Worm (Caenorhabditis elegans) whole organism, L3 larva: ENCODE measurements around the gene M106.2.

Experiments
- ZK546.5 ChIP-seq: sonication (generic microtip); optimal IDR thresholded peaks from 2 replicates; lab custom pipeline; 2017; ENCODE audit warnings: missing biosample characterization, missing genetic modification characterization
- aly-2 ChIP-seq: fragments of 150-350 bp; optimal IDR thresholded peaks from 2 replicates; lab custom pipeline; 2014; ENCODE audit warnings: missing biosample characterization, missing genetic modification characterization
- ama-1 ChIP-seq: fragments of 150-350 bp; optimal IDR thresholded peaks from 2 replicates; lab custom pipeline; 2018
- ceh-16 ChIP-seq: sonication (generic microtip); optimal IDR thresholded peaks from 2 replicates; lab custom pipeline; 2017; ENCODE audit warnings: missing biosample characterization, missing genetic modification characterization
- ceh-28 ChIP-seq: fragments of 150-350 bp; optimal IDR thresholded peaks from 2 replicates; lab custom pipeline; 2014; ENCODE audit warnings: missing biosample characterization, missing genetic modification reagents, missing genetic modification characterization
- ceh-82 ChIP-seq: fragments of 150-350 bp; optimal IDR thresholded peaks from 2 replicates; lab custom pipeline; 2014; ENCODE audit warnings: missing biosample characterization, missing genetic modification characterization
- ceh-9 ChIP-seq: sonication (generic microtip); optimal IDR thresholded peaks from 2 replicates; lab custom pipeline; 2018; ENCODE audit warnings: missing biosample characterization, missing genetic modification characterization
- daf-12 ChIP-seq: fragments of 150-350 bp; optimal IDR thresholded peaks from 2 replicates; lab custom pipeline; 2014; ENCODE audit warnings: missing biosample characterization, missing genetic modification reagents, missing genetic modification characterization
- egl-27 ChIP-seq: sonication (generic microtip); optimal IDR thresholded peaks from 4 replicates; lab custom pipeline; 2017; ENCODE audit warnings: missing biosample characterization, missing genetic modification reagents, missing genetic modification characterization
- egl-5 ChIP-seq: fragments of 150-350 bp; optimal IDR thresholded peaks from 2 replicates; lab custom pipeline; 2017; ENCODE audit warnings: missing biosample characterization, missing genetic modification reagents, missing genetic modification characterization, inconsistent platforms
- elt-1 ChIP-seq: fragments of 150-350 bp; optimal IDR thresholded peaks from 2 replicates; lab custom pipeline; 2014; ENCODE audit warnings: missing biosample characterization, missing genetic modification characterization
- elt-2 ChIP-seq: sonication (generic microtip); optimal IDR thresholded peaks from 2 replicates; lab custom pipeline; 2016; ENCODE audit warnings: missing genetic modification reagents, mild to moderate bottlenecking, missing genetic modification characterization, missing compliant biosample characterization
- elt-3 ChIP-seq, 3 experiments: fragments of 150-350 bp in 1 of 3; sonication (generic microtip) in 2 of 3; optimal IDR thresholded peaks; 2 replicates in 2 of 3; 4 replicates in 1 of 3; lab custom pipeline; 2014 to 2017; ENCODE audit warnings: missing biosample characterization in 3 of 3, missing genetic modification characterization in 3 of 3
- eor-1 ChIP-seq, 2 experiments: fragments of 150-350 bp; optimal IDR thresholded peaks; 2 replicates each; lab custom pipeline; 2014 to 2018; ENCODE audit warnings: missing biosample characterization in 2 of 2, missing genetic modification characterization in 2 of 2
- fkh-2 ChIP-seq: fragments of 150-350 bp; optimal IDR thresholded peaks from 2 replicates; lab custom pipeline; 2014; ENCODE audit warnings: missing biosample characterization, missing genetic modification reagents, missing genetic modification characterization
- fos-1 ChIP-seq: fragments of 150-350 bp; optimal IDR thresholded peaks from 2 replicates; lab custom pipeline; 2014; ENCODE audit warnings: missing biosample characterization, missing genetic modification characterization
- hmg-11 ChIP-seq: sonication (generic microtip); optimal IDR thresholded peaks from 2 replicates; lab custom pipeline; 2016; ENCODE audit warnings: missing genetic modification characterization, missing compliant biosample characterization
- jun-1 ChIP-seq: fragments of 150-350 bp; optimal IDR thresholded peaks from 2 replicates; lab custom pipeline; 2014; ENCODE audit warnings: missing biosample characterization, missing genetic modification reagents, missing genetic modification characterization
- lin-15B ChIP-seq: fragments of 150-350 bp; optimal IDR thresholded peaks from 2 replicates; lab custom pipeline; 2014; ENCODE audit warnings: missing biosample characterization, missing genetic modification characterization
- lin-39 ChIP-seq: fragments of 150-350 bp; optimal IDR thresholded peaks from 2 replicates; lab custom pipeline; 2018; ENCODE audit warnings: missing biosample characterization, missing genetic modification reagents, missing genetic modification characterization
- lsy-12 ChIP-seq: sonication (generic microtip); optimal IDR thresholded peaks from 2 replicates; lab custom pipeline; 2016; ENCODE audit warnings: mild to moderate bottlenecking, missing genetic modification characterization, missing compliant biosample characterization
- mdl-1 ChIP-seq: fragments of 150-350 bp; optimal IDR thresholded peaks from 2 replicates; lab custom pipeline; 2014; ENCODE audit warnings: missing biosample characterization, missing genetic modification characterization
- mml-1 ChIP-seq: fragments of 150-350 bp; sonication (generic microtip); optimal IDR thresholded peaks from 3 replicates; lab custom pipeline; 2014; ENCODE audit warnings: missing biosample characterization, missing genetic modification characterization
- nfya-1 ChIP-seq: sonication (generic microtip); optimal IDR thresholded peaks from 2 replicates; lab custom pipeline; 2017; ENCODE audit warnings: missing genetic modification characterization, mild to moderate bottlenecking, missing compliant biosample characterization, antibody characterized with exemption, moderate library complexity; ENCODE audit not compliant: insufficient read depth
- nhr-11 ChIP-seq: fragments of 150-350 bp; optimal IDR thresholded peaks from 2 replicates; lab custom pipeline; 2014; ENCODE audit warnings: missing biosample characterization, missing genetic modification characterization
- nhr-12 ChIP-seq: fragments of 150-350 bp; optimal IDR thresholded peaks from 2 replicates; lab custom pipeline; 2014; ENCODE audit warnings: missing biosample characterization, missing genetic modification characterization
- nhr-23 ChIP-seq: fragments of 150-350 bp; optimal IDR thresholded peaks from 2 replicates; lab custom pipeline; 2014; ENCODE audit warnings: missing biosample characterization, missing genetic modification reagents, missing genetic modification characterization
- nhr-237 ChIP-seq: fragments of 150-350 bp; optimal IDR thresholded peaks from 2 replicates; lab custom pipeline; 2014; ENCODE audit warnings: missing biosample characterization, missing genetic modification characterization
- nhr-25 ChIP-seq: sonication (generic microtip); optimal IDR thresholded peaks from 2 replicates; lab custom pipeline; 2017; ENCODE audit warnings: missing biosample characterization, missing genetic modification characterization
- nhr-28 ChIP-seq: fragments of 150-350 bp; optimal IDR thresholded peaks from 2 replicates; lab custom pipeline; 2014; ENCODE audit warnings: missing biosample characterization, missing genetic modification characterization
- nhr-43 ChIP-seq: sonication (generic microtip); optimal IDR thresholded peaks from 2 replicates; lab custom pipeline; 2016; ENCODE audit warnings: mild to moderate bottlenecking, missing genetic modification characterization, missing compliant biosample characterization; ENCODE audit not compliant: poor library complexity, severe bottlenecking
- nhr-76 ChIP-seq: fragments of 150-350 bp; sonication (generic microtip); optimal IDR thresholded peaks from 5 replicates; lab custom pipeline; 2014; ENCODE audit warnings: missing biosample characterization, missing genetic modification characterization
- nhr-77 ChIP-seq: fragments of 150-350 bp; optimal IDR thresholded peaks from 2 replicates; lab custom pipeline; 2014; ENCODE audit warnings: missing biosample characterization, missing genetic modification characterization
- pha-4 ChIP-seq: fragments of 150-350 bp; optimal IDR thresholded peaks from 2 replicates; lab custom pipeline; 2014; ENCODE audit warnings: missing biosample characterization, missing genetic modification reagents, missing genetic modification characterization
- pqm-1 ChIP-seq: fragments of 150-350 bp; optimal IDR thresholded peaks from 2 replicates; lab custom pipeline; 2017; ENCODE audit warnings: missing biosample characterization, missing genetic modification characterization, inconsistent platforms
- sea-2 ChIP-seq: fragments of 150-350 bp; sonication (generic microtip); optimal IDR thresholded peaks from 4 replicates; lab custom pipeline; 2014; ENCODE audit warnings: missing biosample characterization, missing genetic modification reagents, missing genetic modification characterization
- skn-1 ChIP-seq: fragments of 150-350 bp; optimal IDR thresholded peaks from 2 replicates; lab custom pipeline; 2014; ENCODE audit warnings: missing biosample characterization, missing genetic modification characterization
- snpc-4 ChIP-seq: fragments of 150-350 bp; optimal IDR thresholded peaks from 2 replicates; lab custom pipeline; 2014; ENCODE audit warnings: missing biosample characterization, missing genetic modification characterization
- tbx-2 ChIP-seq: sonication (generic microtip); optimal IDR thresholded peaks from 2 replicates; lab custom pipeline; 2016; ENCODE audit warnings: mild to moderate bottlenecking, missing genetic modification characterization, missing compliant biosample characterization
- unc-39 ChIP-seq: sonication (generic microtip); optimal IDR thresholded peaks from 4 replicates; lab custom pipeline; 2017; ENCODE audit warnings: missing biosample characterization, missing genetic modification characterization
- unc-62 ChIP-seq: fragments of 150-350 bp; sonication (generic microtip); optimal IDR thresholded peaks from 4 replicates; lab custom pipeline; 2014; ENCODE audit warnings: missing biosample characterization, missing genetic modification reagents, missing genetic modification characterization
- zag-1 ChIP-seq: fragments of 150-350 bp; optimal IDR thresholded peaks from 2 replicates; lab custom pipeline; 2014; ENCODE audit warnings: missing biosample characterization, missing genetic modification characterization
- ztf-11 ChIP-seq: fragments of 150-350 bp; optimal IDR thresholded peaks from 2 replicates; lab custom pipeline; 2014; ENCODE audit warnings: missing biosample characterization, missing genetic modification characterization
- ztf-4 ChIP-seq: fragments of 150-350 bp; optimal IDR thresholded peaks from 2 replicates; lab custom pipeline; 2014; ENCODE audit warnings: missing biosample characterization, missing genetic modification characterization

M106.2 gene

ce11 chrII:10859359-10859758, 9.6 kb upstream of the M106.2 start:
- TF ChIP-seq elt-2 (tag; lab: Kevin White, UChicago) = peak; percentile 3
- no peak for TF ChIP-seq nhr-12 (tag; lab: Kevin White, UChicago)

ce11 chrII:10857077-10857476, 7.3 kb upstream of the M106.2 start, which contains the start of gene M106.7:
Gene M106.7 (minus strand): TSS chrII:10857177.
- TF ChIP-seq fkh-2 = no peak
- no peak for TF ChIP-seq ztf-11
- no peak for TF ChIP-seq ceh-28 (tag; lab: Kevin White, UChicago)
- no peak for TF ChIP-seq ztf-4 (tag; lab: Kevin White, UChicago)
- TF ChIP-seq egl-27 (tag; lab: Kevin White, UChicago) = no peak
- no peak for TF ChIP-seq nhr-77
- no peak for TF ChIP-seq nhr-43 (tag; lab: Kevin White, UChicago)
- no peak for TF ChIP-seq sea-2 (GFP tag; lab: Kevin White, UChicago)
- TF ChIP-seq unc-39 (tag; lab: Kevin White, UChicago) = no peak
- no peak for TF ChIP-seq eor-1 (tag; optimal IDR thresholded peaks at IDR 0.05; lab: Kevin White, UChicago)
- no peak for TF ChIP-seq elt-2 (tag; lab: Kevin White, UChicago)
- no peak for TF ChIP-seq nhr-12 (tag; lab: Kevin White, UChicago)
- no peak for TF ChIP-seq jun-1 (tag; lab: Kevin White, UChicago)
- TF ChIP-seq nhr-76 (tag; lab: Kevin White, UChicago) = no peak
- TF ChIP-seq fos-1 (tag; lab: Kevin White, UChicago) = no peak
- no peak for TF ChIP-seq pha-4 (tag; lab: Kevin White, UChicago)
- no peak for TF ChIP-seq aly-2 (tag; lab: Kevin White, UChicago)
- TF ChIP-seq, all 47 proteins: peak for 0

ce11 chrII:10852880-10853279, 3.1 kb upstream of the M106.2 start:
- TF ChIP-seq ZK546.5 (tag; lab: Kevin White, UChicago) (no peak), nhr-28 (tag; lab: Kevin White, UChicago) (no peak), skn-1 (tag; lab: Kevin White, UChicago) (no peak), nhr-12 (tag; lab: Kevin White, UChicago) (no peak), aly-2 (tag; lab: Kevin White, UChicago) (no peak), unc-62 (GFP tag; lab: Kevin White, UChicago) (no peak)

- TF ChIP-seq elt-3 (tag; optimal IDR thresholded peaks at IDR 0.05; lab: Kevin White, UChicago) (no peak), ZK546.5 (tag; lab: Kevin White, UChicago) (no peak), skn-1 (tag; lab: Kevin White, UChicago) (peak; percentile 51), fkh-2 (no peak), nhr-25 (peak; percentile 92), lin-39 (tag; lab: Kevin White, UChicago) (peak; percentile 76), aly-2 (tag; lab: Kevin White, UChicago) (no peak), pqm-1 (tag; lab: Kevin White, UChicago) (peak; percentile 60), nhr-76 (tag; lab: Kevin White, UChicago) (no peak), mml-1 (tag; lab: Kevin White, UChicago) (no peak), nhr-12 (tag; lab: Kevin White, UChicago) (no peak), nhr-237 (tag; lab: Kevin White, UChicago) (no peak), egl-27 (tag; lab: Kevin White, UChicago) (peak; percentile 53), nfya-1 (tag; lab: Kevin White, UChicago) (peak; percentile 80), daf-12 (no peak), lsy-12 (tag; lab: Kevin White, UChicago) (peak; percentile 19), tbx-2 (peak; percentile 10), egl-5 (tag; lab: Kevin White, UChicago) (peak; percentile 77), elt-1 (tag; lab: Kevin White, UChicago) (peak; percentile 43), ceh-9 (tag; lab: Kevin White, UChicago) (no peak), pha-4 (tag; lab: Kevin White, UChicago) (peak; percentile 86), ceh-16 (tag; lab: Kevin White, UChicago) (no peak), sea-2 (GFP tag; lab: Kevin White, UChicago) (no peak), nhr-23 (tag; lab: Kevin White, UChicago) (peak; percentile 70), ceh-28 (tag; lab: Kevin White, UChicago) (peak; percentile 62), nhr-11 (tag; lab: Kevin White, UChicago) (no peak), fos-1 (tag; lab: Kevin White, UChicago) (no peak), jun-1 (tag; lab: Kevin White, UChicago) (peak; percentile 67), nhr-43 (tag; lab: Kevin White, UChicago) (peak; percentile 74), ceh-82 (tag; lab: Kevin White, UChicago) (no peak), ztf-4 (tag; lab: Kevin White, UChicago) (peak; percentile 24), ztf-11 (no peak), zag-1 (tag; lab: Kevin White, UChicago) (no peak), lin-15B (tag; lab: Kevin White, UChicago) (peak; percentile 24), ama-1 (lab: Kevin White, UChicago) (no peak), snpc-4 (tag; lab: Kevin White, UChicago) (peak; percentile 34), unc-62 (GFP tag; lab: Kevin White, UChicago) (peak; percentile 98), unc-39 (tag; lab: Kevin White, UChicago) (no peak), hmg-11 (tag; lab: Kevin White, UChicago) (peak; percentile 64), elt-2 (tag; lab: Kevin White, UChicago) (peak; percentile 83), mdl-1 (tag; lab: Kevin White, UChicago) (peak; percentile 42)
Measured at ce11 chrII:10851110-10851509, 1.3 kb upstream of the M106.2 start.
